Fruit fly (Drosophila melanogaster) whole organism, adult: Measurements from ENCODE around the gene Ublcp1.
A peak's percentile ranks its signal among the peaks of the same experiment; 100 is the strongest.

Experiments used
- CG11617 ChIP-seq: fragments of 200-800 bp; sonication (Bioruptor generic); optimal IDR thresholded peaks from 2 replicates; lab custom pipeline; 2017; ENCODE audit warnings: mild to moderate bottlenecking, missing biosample characterization, missing genetic modification reagents, missing genetic modification characterization
- CG12768 ChIP-seq: fragments of 200-800 bp; sonication (Bioruptor generic); optimal IDR thresholded peaks from 2 replicates; lab custom pipeline; 2017; ENCODE audit warnings: missing biosample characterization, missing genetic modification characterization, mild to moderate bottlenecking, moderate library complexity, missing genetic modification reagents
- CG14711 ChIP-seq: fragments of 200-800 bp; sonication (Bioruptor generic); optimal IDR thresholded peaks from 2 replicates; lab custom pipeline; 2018; ENCODE audit warnings: missing biosample characterization, mild to moderate bottlenecking, missing genetic modification characterization, moderate library complexity
- CG1620 ChIP-seq: fragments of 200-800 bp; sonication (Bioruptor generic); optimal IDR thresholded peaks from 2 replicates; lab custom pipeline; 2016; ENCODE audit warnings: missing biosample characterization, missing genetic modification characterization
- CG33017 ChIP-seq: fragments of 200-800 bp; sonication (Bioruptor generic); optimal IDR thresholded peaks from 2 replicates; lab custom pipeline; 2018; ENCODE audit warnings: missing biosample characterization, mild to moderate bottlenecking, missing genetic modification characterization, moderate library complexity
- CG5204 ChIP-seq: fragments of 200-800 bp; sonication (Bioruptor generic); optimal IDR thresholded peaks from 2 replicates; lab custom pipeline; 2016; ENCODE audit warnings: missing biosample characterization, missing genetic modification characterization
- CG7045 ChIP-seq: fragments of 200-800 bp; sonication (Bioruptor generic); optimal IDR thresholded peaks from 2 replicates; lab custom pipeline; 2017; ENCODE audit warnings: missing biosample characterization, mild to moderate bottlenecking, missing genetic modification characterization
- CG7101 ChIP-seq: fragments of 200-800 bp; sonication (Bioruptor generic); optimal IDR thresholded peaks from 2 replicates; lab custom pipeline; 2018; ENCODE audit warnings: missing biosample characterization, mild to moderate bottlenecking, missing genetic modification characterization, moderate library complexity
- Clk ChIP-seq: fragments of 200-800 bp; sonication (Bioruptor generic); optimal IDR thresholded peaks from 2 replicates; lab custom pipeline; 2017; ENCODE audit warnings: missing biosample characterization, missing genetic modification characterization
- Crg-1 ChIP-seq: fragments of 200-800 bp; sonication (Bioruptor generic); optimal IDR thresholded peaks from 2 replicates; lab custom pipeline; 2016; ENCODE audit warnings: missing biosample characterization, missing genetic modification characterization
- Hr96 ChIP-seq: fragments of 200-800 bp; sonication (Bioruptor generic); optimal IDR thresholded peaks from 2 replicates; lab custom pipeline; 2016; ENCODE audit warnings: missing biosample characterization, missing genetic modification characterization
- Mnt ChIP-seq: fragments of 200-800 bp; sonication (Bioruptor generic); optimal IDR thresholded peaks from 2 replicates; lab custom pipeline; 2016; ENCODE audit warnings: missing biosample characterization, mild to moderate bottlenecking, missing genetic modification characterization
- bab1 ChIP-seq: fragments of 200-800 bp; sonication (Bioruptor generic); optimal IDR thresholded peaks from 3 replicates; lab custom pipeline; 2019; ENCODE audit warnings: missing biosample characterization, mild to moderate bottlenecking, missing genetic modification characterization, moderate library complexity
- cic ChIP-seq: fragments of 200-800 bp; sonication (Bioruptor generic); optimal IDR thresholded peaks from 2 replicates; lab custom pipeline; 2017; ENCODE audit warnings: missing biosample characterization, mild to moderate bottlenecking, missing genetic modification characterization, moderate library complexity
- cnc ChIP-seq, 2 experiments: fragments of >200 bp; optimal IDR thresholded peaks; 2 replicates each; lab custom pipeline; 2017
- kay ChIP-seq: fragments of 200-800 bp; sonication (Bioruptor generic); peaks from one replicate; lab custom pipeline; 2016; ENCODE audit warnings: missing biosample characterization, missing genetic modification characterization, borderline replicate concordance
- ovo ChIP-seq: fragments of 200-800 bp; sonication (Bioruptor generic); optimal IDR thresholded peaks from 2 replicates; lab custom pipeline; 2016; ENCODE audit warnings: missing biosample characterization, missing genetic modification characterization
- pad ChIP-seq: fragments of 200-800 bp; sonication (Bioruptor generic); optimal IDR thresholded peaks from 3 replicates; lab custom pipeline; 2017; ENCODE audit warnings: missing biosample characterization, missing genetic modification characterization, mild to moderate bottlenecking, moderate library complexity, missing genetic modification reagents
- tj ChIP-seq: fragments of 200-800 bp; sonication (Bioruptor generic); optimal IDR thresholded peaks from 3 replicates; lab custom pipeline; 2017; ENCODE audit warnings: missing biosample characterization, mild to moderate bottlenecking, missing genetic modification characterization, moderate library complexity
- toe ChIP-seq: fragments of 200-800 bp; sonication (Bioruptor generic); optimal IDR thresholded peaks from 2 replicates; lab custom pipeline; 2016; ENCODE audit warnings: missing biosample characterization, missing genetic modification characterization

Ublcp1 gene

DNA sequence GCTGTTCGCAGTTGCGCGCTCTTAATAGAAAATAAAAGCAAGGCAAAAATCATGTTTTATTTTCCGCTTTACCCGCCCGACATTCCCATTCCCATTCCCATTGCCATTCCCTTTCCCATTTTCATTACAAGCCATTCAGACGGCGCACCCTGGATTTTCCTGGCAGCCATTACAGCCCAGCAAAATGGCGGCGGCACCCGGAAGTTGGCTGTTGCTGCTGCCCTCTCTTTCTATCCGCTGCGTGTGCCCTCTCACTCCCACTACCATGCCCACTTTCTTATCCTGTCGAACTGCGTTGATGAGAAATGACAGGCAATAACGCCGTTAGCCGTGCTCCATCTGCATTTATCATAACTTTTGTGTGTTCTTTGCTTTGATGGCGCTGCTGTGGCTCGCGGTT lies 27.0 kb downstream of the Ublcp1 start:
- TF ChIP-seq toe (GFP tag; lab: Kevin White, UChicago) (no peak), ovo (GFP tag; lab: Kevin White, UChicago) (no peak), CG1620 (GFP tag; lab: Kevin White, UChicago) (no peak), Crg-1 (GFP tag; lab: Kevin White, UChicago) (no peak), CG7101 (no peak), Clk (GFP tag; lab: Kevin White, UChicago) (no peak)

DNA sequence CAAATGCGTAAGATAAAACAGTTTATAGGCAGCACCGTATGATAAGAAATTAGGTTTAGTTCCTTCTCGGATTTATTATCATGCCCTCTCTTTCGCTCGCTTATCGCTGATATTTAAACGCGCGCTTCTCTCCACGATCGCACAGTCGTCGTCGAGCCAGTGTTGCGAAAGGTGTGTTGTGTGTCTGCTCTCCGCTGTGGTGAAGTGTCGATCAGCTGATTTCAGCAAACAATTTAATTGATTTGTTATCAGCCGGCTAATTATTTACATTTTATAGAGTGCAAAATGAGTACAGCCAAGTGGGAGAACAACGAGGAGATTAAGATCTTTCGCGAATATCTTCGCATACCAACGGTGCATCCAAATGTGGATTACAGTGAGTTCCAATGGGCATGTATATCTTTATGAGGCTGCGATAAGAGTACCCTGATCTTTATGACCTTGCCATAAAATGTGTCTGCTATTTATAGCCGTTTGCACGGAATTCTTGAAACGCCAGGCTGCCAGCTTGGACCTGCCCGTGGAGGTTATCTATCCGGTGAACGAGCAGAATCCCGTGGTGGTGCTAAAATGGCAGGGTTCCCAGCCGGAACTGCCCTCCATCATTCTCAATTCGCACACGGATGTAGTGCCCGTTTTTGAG lies 30.4 kb downstream of the Ublcp1 start, which contains the start of the genes CG17110 and CG6726:
Gene CG17110 (plus strand): TSS at position 139 of the 643 bp plus-strand sequence.
Gene CG6726 (plus strand): TSS at position 139 of the 643 bp plus-strand sequence.
- peak; percentile 21 for TF ChIP-seq Mnt
- TF ChIP-seq Clk (GFP tag; lab: Kevin White, UChicago): no peak
- TF ChIP-seq toe (GFP tag; lab: Kevin White, UChicago): peak; percentile 1
- no peak for TF ChIP-seq cic (GFP tag; lab: Kevin White, UChicago)
- TF ChIP-seq bab1: no peak
- no peak for TF ChIP-seq CG11617 (GFP tag; lab: Kevin White, UChicago)
- TF ChIP-seq ovo (GFP tag; lab: Kevin White, UChicago): no peak
- TF ChIP-seq cnc (optimal IDR thresholded peaks at IDR 0.05; lab: Kevin White, UChicago): no peak
- no peak for TF ChIP-seq Crg-1 (GFP tag; lab: Kevin White, UChicago)
- TF ChIP-seq CG7101: no peak
- peak; percentile 66 for TF ChIP-seq kay (GFP tag; lab: Kevin White, UChicago)
- TF ChIP-seq Hr96 (GFP tag; lab: Kevin White, UChicago): peak; percentile 15
- no peak for TF ChIP-seq CG5204 (GFP tag; lab: Kevin White, UChicago)

DNA sequence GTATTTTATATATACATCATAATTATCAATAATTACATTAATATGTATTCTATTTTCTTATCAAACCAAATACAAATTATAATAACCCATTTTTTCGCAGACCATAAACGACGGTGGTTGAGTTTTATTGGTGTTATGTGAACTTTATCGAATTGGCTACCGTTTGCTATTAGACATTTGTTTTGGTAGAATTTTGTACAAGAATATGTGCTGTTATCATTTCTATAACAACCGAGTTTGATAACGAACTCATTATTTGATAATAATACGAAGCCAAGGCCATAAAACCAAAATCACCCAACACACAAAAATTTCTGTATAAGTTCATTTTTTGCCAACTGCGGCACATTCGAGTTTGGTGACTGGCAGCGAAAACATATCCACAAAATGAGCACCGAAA lies 34.1 kb downstream of the Ublcp1 start, which contains the start of gene CG17109:
Gene CG17109 (plus strand): TSS at position 345 of the 400 bp plus-strand sequence.
- TF ChIP-seq Mnt (no peak), CG12768 (no peak), Crg-1 (GFP tag; lab: Kevin White, UChicago) (no peak), bab1 (no peak), CG11617 (GFP tag; lab: Kevin White, UChicago) (no peak), tj (GFP tag; lab: Kevin White, UChicago) (no peak), CG1620 (GFP tag; lab: Kevin White, UChicago) (no peak), kay (GFP tag; lab: Kevin White, UChicago) (no peak), ovo (GFP tag; lab: Kevin White, UChicago) (no peak), CG33017 (no peak), cic (GFP tag; lab: Kevin White, UChicago) (no peak), cnc (optimal IDR thresholded peaks at IDR 0.05; lab: Kevin White, UChicago) (no peak), pad (no peak), CG7045 (GFP tag; lab: Kevin White, UChicago) (no peak), Clk (GFP tag; lab: Kevin White, UChicago) (no peak)

DNA sequence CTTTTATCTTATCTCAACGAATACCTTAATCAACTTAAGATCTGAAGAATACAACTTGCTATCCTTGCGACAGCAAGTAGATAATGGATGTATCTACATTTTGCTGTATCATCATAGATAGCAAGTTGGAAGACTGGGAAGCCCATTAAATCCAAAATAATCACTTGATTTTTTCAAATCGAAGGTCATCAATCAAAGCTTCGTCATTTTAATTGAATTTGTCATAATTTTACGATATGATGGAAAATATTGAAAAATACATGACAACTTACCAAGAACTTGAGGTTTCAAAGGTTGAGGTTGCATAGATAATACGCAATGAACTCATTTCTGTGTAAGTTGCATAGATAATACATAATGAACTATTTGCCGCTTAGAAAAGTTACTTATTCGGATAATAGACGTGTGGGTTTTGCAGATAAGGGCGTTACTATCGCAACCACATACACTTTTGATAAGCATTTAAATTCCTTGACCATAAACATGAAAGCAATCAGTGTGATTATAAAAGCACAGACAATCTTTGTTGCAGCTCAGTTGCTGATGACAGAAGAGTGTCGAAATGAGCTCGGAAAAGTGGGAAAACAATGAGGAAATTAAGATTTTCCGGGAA lies 36.0 kb downstream of the Ublcp1 start, which contains the start of gene CG6733:
Gene CG6733 (plus strand): TSS at position 532 of the 613 bp plus-strand sequence.
- peak; percentile 86 for TF ChIP-seq kay (GFP tag; lab: Kevin White, UChicago)
- no peak for TF ChIP-seq CG33017

DNA sequence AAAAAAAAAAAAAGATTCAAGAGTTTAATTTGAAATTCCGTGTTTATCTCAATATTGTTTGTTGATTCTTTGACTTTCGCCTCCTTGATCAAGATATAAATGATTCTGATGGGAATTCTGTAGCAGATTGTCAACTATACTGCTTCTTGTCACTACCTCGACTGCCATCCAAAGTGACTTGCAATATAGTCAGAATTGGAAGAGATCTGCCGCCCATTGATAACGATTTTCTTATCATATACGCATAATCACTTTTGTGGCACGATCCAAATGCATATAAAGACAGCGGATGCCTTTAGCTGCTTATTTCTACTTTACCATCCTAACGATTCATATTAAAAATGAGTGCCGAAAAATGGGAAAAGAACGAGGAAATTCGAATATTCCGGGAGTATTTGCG lies 37.9 kb downstream of the Ublcp1 start, which contains the start of gene CG6738:
Gene CG6738 (plus strand): TSS at position 301 of the 400 bp plus-strand sequence.
- no peak for TF ChIP-seq CG33017
- TF ChIP-seq Mnt: no peak
- TF ChIP-seq cnc (optimal IDR thresholded peaks at IDR 0.05; lab: Kevin White, UChicago): no peak
- TF ChIP-seq CG7101: no peak
- TF ChIP-seq CG14711: no peak
- TF ChIP-seq Clk (GFP tag; lab: Kevin White, UChicago): no peak
- no peak for TF ChIP-seq bab1
- TF ChIP-seq CG1620 (GFP tag; lab: Kevin White, UChicago): no peak
- TF ChIP-seq toe (GFP tag; lab: Kevin White, UChicago): no peak
- no peak for TF ChIP-seq CG11617 (GFP tag; lab: Kevin White, UChicago)
- no peak for TF ChIP-seq CG12768
- no peak for TF ChIP-seq Hr96 (GFP tag; lab: Kevin White, UChicago)
- TF ChIP-seq kay (GFP tag; lab: Kevin White, UChicago): no peak
- TF ChIP-seq ovo (GFP tag; lab: Kevin White, UChicago): no peak

DNA sequence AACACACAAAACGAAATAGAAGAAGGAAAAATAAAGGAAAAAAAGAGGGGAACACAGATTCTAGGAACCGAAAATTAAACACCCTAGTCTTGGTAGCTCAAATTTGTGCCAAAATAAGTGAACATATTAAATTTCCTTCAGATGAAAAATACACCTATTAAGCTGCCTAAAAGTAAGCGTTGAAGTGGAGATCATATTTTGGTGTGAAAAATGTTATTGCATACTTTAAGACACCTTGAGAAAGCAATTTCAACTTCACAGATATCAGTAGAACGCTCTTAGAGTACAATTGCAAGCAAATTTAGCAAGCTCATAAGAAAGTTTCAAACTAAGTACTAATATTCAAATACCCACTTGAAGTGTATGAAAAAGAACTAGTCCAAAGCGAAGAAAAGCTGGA lies 49.4 kb downstream of the Ublcp1 start:
- no peak for TF ChIP-seq CG7045 (GFP tag; lab: Kevin White, UChicago)
- TF ChIP-seq CG11617 (GFP tag; lab: Kevin White, UChicago): no peak
- TF ChIP-seq CG12768: no peak
- TF ChIP-seq CG33017: no peak
